Fruit fly (Drosophila melanogaster): ENCODE data around the gene Uch.

Gene Uch

DNA sequence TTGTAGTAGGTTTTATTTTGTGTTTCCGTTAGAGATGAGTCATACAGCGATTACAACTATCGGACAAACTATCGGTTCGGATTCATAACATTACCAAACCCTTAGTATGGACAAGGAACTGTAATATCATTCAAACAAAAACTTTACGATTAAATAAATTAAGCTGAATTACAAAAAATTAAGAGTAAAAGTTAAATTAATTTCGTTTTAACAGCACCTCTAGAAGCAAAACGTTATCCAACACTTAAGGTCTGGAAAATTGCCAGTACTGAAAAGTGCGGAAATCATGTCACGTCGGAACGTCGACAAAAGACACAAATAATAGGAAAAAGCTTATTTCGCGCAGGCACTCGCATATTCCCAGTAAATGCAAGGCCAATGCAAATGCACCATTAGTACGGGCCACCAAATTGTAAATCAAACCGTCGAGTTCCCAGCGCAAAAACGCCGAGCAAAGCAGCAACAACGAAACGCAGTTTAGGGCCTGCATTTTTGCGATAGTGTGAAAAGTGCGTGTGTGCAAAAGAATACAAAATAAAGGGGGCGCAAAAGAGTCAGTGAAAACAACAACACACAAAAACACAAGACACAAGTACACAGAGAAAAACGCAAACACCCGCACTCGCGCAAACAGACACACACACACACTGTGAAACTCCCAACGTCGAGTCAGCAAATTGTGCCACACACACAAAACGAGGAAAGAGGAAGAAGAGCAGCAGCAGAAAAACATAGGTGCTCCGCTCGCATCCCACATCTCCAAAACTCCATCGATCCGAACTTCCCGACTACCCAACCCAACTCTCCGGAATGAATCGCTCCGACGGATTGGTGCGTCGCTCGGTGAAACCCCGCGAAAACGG is 12.5 kb upstream of the Uch start, which contains the start of the genes CG15387 and sau (continued):
- TF ChIP-seq CG14860 (GFP tag; IDR thresholded peaks at IDR 0.05; ENCODE audit: partially characterized antibody) (peak; percentile 89), ranshi (GFP tag; IDR thresholded peaks at IDR 0.05) (peak; percentile 82), Drgx (GFP tag; IDR thresholded peaks at IDR 0.05) (peak; percentile 65), HmgD (GFP tag; optimal IDR thresholded peaks at IDR 0.05) (peak; percentile 59), sc (optimal IDR thresholded peaks at IDR 0.05) (no peak), sc (GFP tag; optimal IDR thresholded peaks at IDR 0.05) (peak; percentile 64), Doc3 (GFP tag; IDR thresholded peaks at IDR 0.05; ENCODE audit: partially characterized antibody) (peak; percentile 97), lab (GFP tag; optimal IDR thresholded peaks at IDR 0.05) (peak; percentile 91), sim (GFP tag; IDR thresholded peaks at IDR 0.05) (no peak), jumu (GFP tag; optimal IDR thresholded peaks at IDR 0.05) (peak; percentile 84), Optix (GFP tag; IDR thresholded peaks at IDR 0.05) (peak; percentile 40; the same call in 1 of the 3 replicates), CG11723 (GFP tag; optimal IDR thresholded peaks at IDR 0.05) (peak; percentile 73), Atf3 (GFP tag; optimal IDR thresholded peaks at IDR 0.05) (peak; percentile 86), ATbp (GFP tag; optimal IDR thresholded peaks at IDR 0.05) (peak; percentile 56), CG7839 (tag; optimal IDR thresholded peaks at IDR 0.05) (peak; percentile 85), CG32532 (GFP tag; IDR thresholded peaks at IDR 0.05) (peak; percentile 87), bab2 (GFP tag; optimal IDR thresholded peaks at IDR 0.05) (peak; percentile 92), stwl (tag; optimal IDR thresholded peaks at IDR 0.05) (peak; percentile 93), lola (GFP tag; optimal IDR thresholded peaks at IDR 0.05) (peak in 1 of 3 experiments; percentile 82), CG31365 (tag; optimal IDR thresholded peaks at IDR 0.05) (no peak), Sry-δ (GFP tag; optimal IDR thresholded peaks at IDR 0.05) (peak; percentile 97), hb (GFP tag; IDR thresholded peaks at IDR 0.05; ENCODE audit: partially characterized antibody) (peak; percentile 81), sisA (GFP tag; IDR thresholded peaks at IDR 0.05) (peak; percentile 83), oc (tag; optimal IDR thresholded peaks at IDR 0.05) (peak; percentile 60)

DNA sequence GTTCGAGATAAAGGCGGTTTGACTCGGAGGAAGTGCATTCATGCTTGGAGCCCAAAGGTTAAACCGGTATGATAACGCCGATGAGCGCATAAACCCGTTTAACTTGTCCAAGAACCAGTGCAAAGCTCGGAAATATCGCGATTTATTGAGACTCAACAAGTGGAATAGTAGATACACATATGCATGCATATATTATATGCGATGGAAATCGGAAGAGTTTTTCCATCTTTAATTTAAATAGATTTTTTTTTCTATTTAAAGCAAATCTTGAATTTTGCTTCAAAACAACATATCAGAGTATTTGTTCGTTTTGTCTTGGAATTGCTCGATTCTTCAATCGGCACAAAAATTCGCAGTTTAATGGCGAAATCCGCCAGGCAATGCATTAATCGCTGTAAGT is 8.4 kb upstream of the Uch start:
- TF ChIP-seq Rx (GFP tag; IDR thresholded peaks at IDR 0.05) (no peak), stwl (tag; optimal IDR thresholded peaks at IDR 0.05) (no peak), vvl (GFP tag; IDR thresholded peaks at IDR 0.05) (0 out of 2 replicates have a peak, but pooled peaks have one; percentile 6), sisA (GFP tag; IDR thresholded peaks at IDR 0.05) (no peak), sens (GFP tag) (peak; percentile 2), CG2116 (GFP tag; optimal IDR thresholded peaks at IDR 0.05) (no peak), CG17912 (GFP tag; optimal IDR thresholded peaks at IDR 0.05) (no peak), nerfin-1 (tag; optimal IDR thresholded peaks at IDR 0.05) (no peak), Lpt (GFP tag; optimal IDR thresholded peaks at IDR 0.05) (no peak), Drgx (GFP tag; IDR thresholded peaks at IDR 0.05) (peak; percentile 50), scrt (GFP tag; optimal IDR thresholded peaks at IDR 0.05) (no peak), HLH54F (GFP tag; optimal IDR thresholded peaks at IDR 0.05) (no peak), org-1 (GFP tag; optimal IDR thresholded peaks at IDR 0.05) (no peak)

dm6 chr2L:2221649-2222150 is 7.7 kb upstream of the Uch start:
- TF ChIP-seq CG12659 (GFP tag; optimal IDR thresholded peaks at IDR 0.05) (peak; percentile 98), CG7839 (tag; optimal IDR thresholded peaks at IDR 0.05) (peak; percentile 98), z (GFP tag; IDR thresholded peaks at IDR 0.05) (peak; percentile 81), NC2α (GFP tag; optimal IDR thresholded peaks at IDR 0.05) (peak; percentile 80), CG17568 (GFP tag; optimal IDR thresholded peaks at IDR 0.05) (peak; percentile 93), Fer2 (tag; optimal IDR thresholded peaks at IDR 0.05) (peak; percentile 91), CG13775 (GFP tag; optimal IDR thresholded peaks at IDR 0.05) (peak; percentile 94), sim (GFP tag; IDR thresholded peaks at IDR 0.05) (peak; percentile 93), CG13287 (GFP tag; IDR thresholded peaks at IDR 0.05; ENCODE audit: partially characterized antibody) (peak; percentile 31; the same call in 1 of the 2 replicates), pros (GFP tag; optimal IDR thresholded peaks at IDR 0.05) (no peak), dmrt11E (tag; optimal IDR thresholded peaks at IDR 0.05) (peak; percentile 89), CG4854 (GFP tag; optimal IDR thresholded peaks at IDR 0.05) (peak; percentile 91), Drgx (GFP tag; IDR thresholded peaks at IDR 0.05) (peak; percentile 99), oc (tag; optimal IDR thresholded peaks at IDR 0.05) (peak; percentile 93), psq (GFP tag; optimal IDR thresholded peaks at IDR 0.05) (peak; percentile 91), ac (GFP tag; optimal IDR thresholded peaks at IDR 0.05) (peak; percentile 75)
